Fruit fly (Drosophila melanogaster): ENCODE results near the gene CG31642.

The CG31642 gene

DNA sequence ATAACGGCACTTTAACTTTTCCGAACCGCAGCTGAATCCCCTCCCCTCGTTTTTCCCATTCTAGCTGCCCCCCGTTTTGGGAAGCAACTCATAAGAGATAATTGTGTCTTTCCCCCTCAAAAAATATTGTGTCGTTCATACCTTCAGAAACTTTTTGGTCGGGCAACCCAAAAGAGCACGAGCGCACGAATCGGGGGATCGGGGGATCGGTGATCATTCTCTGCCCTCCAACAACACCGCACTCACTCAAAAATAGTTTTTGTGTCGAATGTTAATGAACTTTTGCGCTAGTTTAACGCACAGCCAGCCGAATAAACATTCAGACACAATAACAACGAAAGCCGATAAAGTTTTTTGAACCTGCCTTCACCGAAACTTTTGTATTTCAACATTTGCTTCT lies 27.9 kb upstream of the CG31642 start (continued):
- TF ChIP-seq trh (GFP tag; optimal IDR thresholded peaks at IDR 0.05) (no peak), CG10543 (GFP tag; optimal IDR thresholded peaks at IDR 0.05) (peak; percentile 68), Med (GFP tag) (peak; percentile 67), crol (GFP tag; IDR thresholded peaks at IDR 0.05) (peak; percentile 79), sug (tag; optimal IDR thresholded peaks at IDR 0.05) (peak; percentile 60), TFAM (GFP tag; optimal IDR thresholded peaks at IDR 0.05) (no peak), Deaf1 (tag; optimal IDR thresholded peaks at IDR 0.05) (peak; percentile 84), Bgb (GFP tag; IDR thresholded peaks at IDR 0.05; ENCODE audit: partially characterized antibody) (peak; percentile 16; the same call in 1 of the 2 replicates), chinmo (GFP tag; IDR thresholded peaks at IDR 0.05; ENCODE audit: partially characterized antibody) (peak; percentile 86; the same call in 2 of the 4 replicates), mirr (GFP tag; optimal IDR thresholded peaks at IDR 0.05) (peak; percentile 64), CG2199 (GFP tag; IDR thresholded peaks at IDR 0.05) (0 out of 3 replicates have a peak, but pooled peaks have one; percentile 41), CG12219 (GFP tag; optimal IDR thresholded peaks at IDR 0.05) (no peak), rib (GFP tag; IDR thresholded peaks at IDR 0.05) (peak; percentile 69; the same call in 1 of the 2 replicates), vvl (GFP tag; IDR thresholded peaks at IDR 0.05) (peak; percentile 19; the same call in 1 of the 2 replicates), nerfin-2 (GFP tag; IDR thresholded peaks at IDR 0.05; ENCODE audit: partially characterized antibody) (0 out of 2 replicates have a peak, but pooled peaks have one; percentile 8), ci (GFP tag; IDR thresholded peaks at IDR 0.05) (peak; percentile 26; the same call in 1 of the 3 replicates), Blimp-1 (GFP tag; optimal IDR thresholded peaks at IDR 0.05) (peak; percentile 69), Sin3A (optimal IDR thresholded peaks at IDR 0.05) (no peak), abd-A (tag; optimal IDR thresholded peaks at IDR 0.05) (peak; percentile 75), sqz (GFP tag; optimal IDR thresholded peaks at IDR 0.05) (peak; percentile 15), ftz-f1 (GFP tag; optimal IDR thresholded peaks at IDR 0.05) (peak; percentile 27), CG42726 (GFP tag; IDR thresholded peaks at IDR 0.05; ENCODE audit: partially characterized antibody) (peak; percentile 56; the same call in 1 of the 2 replicates), Gsc (GFP tag; IDR thresholded peaks at IDR 0.05) (no peak), CG18476 (GFP tag; optimal IDR thresholded peaks at IDR 0.05) (no peak), Elba2 (GFP tag; optimal IDR thresholded peaks at IDR 0.05) (no peak), Adf1 (GFP tag; IDR thresholded peaks at IDR 0.05) (peak; percentile 59; the same call in 1 of the 2 replicates), B-H2 (GFP tag; optimal IDR thresholded peaks at IDR 0.05) (peak; percentile 16), sens (GFP tag) (no peak)

DNA sequence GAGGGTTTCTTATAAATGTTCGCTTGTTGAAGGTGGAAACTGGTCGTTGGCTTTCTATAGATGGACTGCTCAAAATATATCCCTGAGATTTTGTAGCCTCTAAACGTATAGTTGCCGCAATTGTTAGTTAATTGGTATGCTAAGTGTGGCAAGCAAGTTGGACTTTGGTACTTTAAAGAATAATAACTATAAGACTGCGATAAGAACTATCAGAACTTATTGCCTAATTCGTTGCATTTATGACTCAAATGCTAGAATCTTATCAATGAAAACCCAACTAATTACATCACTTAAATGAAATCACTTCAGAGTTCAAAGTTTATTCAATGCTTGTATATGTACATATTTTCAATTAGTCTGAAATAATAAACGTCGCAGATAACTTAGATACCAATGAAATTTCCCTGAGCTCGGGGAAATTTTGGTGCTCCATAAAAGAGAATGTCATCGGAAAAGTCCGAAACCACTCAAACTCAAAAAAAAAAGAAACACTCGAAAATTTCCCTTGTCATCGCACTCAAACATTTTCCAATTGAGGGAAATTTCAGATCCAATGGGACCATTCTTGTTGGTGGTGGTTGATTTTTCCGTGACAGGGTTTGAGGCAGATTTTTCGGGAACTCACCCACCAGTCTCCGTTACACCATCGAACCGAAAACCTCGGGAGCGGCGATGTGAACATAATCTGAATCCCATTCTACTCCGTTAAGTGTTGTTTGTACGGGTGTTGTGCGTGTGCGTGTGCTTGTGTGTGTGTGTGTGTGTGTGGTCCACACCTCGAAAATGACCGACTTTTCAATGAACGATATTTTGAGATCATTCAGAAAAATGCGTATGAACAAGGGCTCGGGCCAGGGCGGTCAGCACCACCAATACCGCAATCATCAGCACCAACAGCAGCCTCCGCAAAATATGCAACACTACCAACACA lies 27.3 kb upstream of the CG31642 start, which contains the start of gene CG45075:
CG45075 (plus strand) TSS at position 627 of the 931 bp plus-strand sequence.
- TF ChIP-seq CG12769 (tag; optimal IDR thresholded peaks at IDR 0.05) (no peak), gcm (GFP tag; optimal IDR thresholded peaks at IDR 0.05) (peak; percentile 60), CG7839 (tag; optimal IDR thresholded peaks at IDR 0.05) (no peak), B-H2 (GFP tag; optimal IDR thresholded peaks at IDR 0.05) (no peak), her (GFP tag; optimal IDR thresholded peaks at IDR 0.05) (peak; percentile 26), CG17361 (GFP tag; IDR thresholded peaks at IDR 0.05) (no peak), z (GFP tag; IDR thresholded peaks at IDR 0.05) (peak; percentile 97), CG17829 (tag; optimal IDR thresholded peaks at IDR 0.05) (peak; percentile 23), CG18619 (GFP tag; optimal IDR thresholded peaks at IDR 0.05) (no peak), chm (GFP tag; IDR thresholded peaks at IDR 0.05) (peak; percentile 87; the same call in 1 of the 2 replicates), CG1792 (GFP tag; optimal IDR thresholded peaks at IDR 0.05) (no peak), CG6765 (GFP tag; optimal IDR thresholded peaks at IDR 0.05) (peak; percentile 11), ara (GFP tag; IDR thresholded peaks at IDR 0.05) (peak; percentile 19; the same call in 1 of the 2 replicates), grau (tag; optimal IDR thresholded peaks at IDR 0.05) (no peak), psq (GFP tag; optimal IDR thresholded peaks at IDR 0.05) (no peak), sqz (GFP tag; optimal IDR thresholded peaks at IDR 0.05) (peak; percentile 61), Oaz (GFP tag; IDR thresholded peaks at IDR 0.05) (no peak), CG31224 (GFP tag; IDR thresholded peaks at IDR 0.05) (no peak), CG4854 (GFP tag; optimal IDR thresholded peaks at IDR 0.05) (no peak), CkIIα-i1 (GFP tag; IDR thresholded peaks at IDR 0.05) (no peak), CG2202 (tag; optimal IDR thresholded peaks at IDR 0.05) (peak; percentile 35), bbx (GFP tag; IDR thresholded peaks at IDR 0.05; ENCODE audit: partially characterized antibody) (peak; percentile 27; the same call in 1 of the 2 replicates)

Data from whole organism, embryonic.